Fruit fly (Drosophila melanogaster) whole organism, adult: ENCODE data around the gene CG9760.

ENCODE experiments used
- CG11617 ChIP-seq: fragments of 200-800 bp; sonication (Bioruptor generic); optimal IDR thresholded peaks from 2 replicates; lab custom pipeline; 2017; ENCODE audit warnings: mild to moderate bottlenecking, missing biosample characterization, missing genetic modification reagents, missing genetic modification characterization
- CG12768 ChIP-seq: fragments of 200-800 bp; sonication (Bioruptor generic); optimal IDR thresholded peaks from 2 replicates; lab custom pipeline; 2017; ENCODE audit warnings: missing biosample characterization, missing genetic modification characterization, mild to moderate bottlenecking, moderate library complexity, missing genetic modification reagents
- CG14711 ChIP-seq: fragments of 200-800 bp; sonication (Bioruptor generic); optimal IDR thresholded peaks from 2 replicates; lab custom pipeline; 2018; ENCODE audit warnings: missing biosample characterization, mild to moderate bottlenecking, missing genetic modification characterization, moderate library complexity
- CG1620 ChIP-seq: fragments of 200-800 bp; sonication (Bioruptor generic); optimal IDR thresholded peaks from 2 replicates; lab custom pipeline; 2016; ENCODE audit warnings: missing biosample characterization, missing genetic modification characterization
- CG33017 ChIP-seq: fragments of 200-800 bp; sonication (Bioruptor generic); optimal IDR thresholded peaks from 2 replicates; lab custom pipeline; 2018; ENCODE audit warnings: missing biosample characterization, mild to moderate bottlenecking, missing genetic modification characterization, moderate library complexity
- CG5204 ChIP-seq: fragments of 200-800 bp; sonication (Bioruptor generic); optimal IDR thresholded peaks from 2 replicates; lab custom pipeline; 2016; ENCODE audit warnings: missing biosample characterization, missing genetic modification characterization
- CG7045 ChIP-seq: fragments of 200-800 bp; sonication (Bioruptor generic); optimal IDR thresholded peaks from 2 replicates; lab custom pipeline; 2017; ENCODE audit warnings: missing biosample characterization, mild to moderate bottlenecking, missing genetic modification characterization
- CG7101 ChIP-seq: fragments of 200-800 bp; sonication (Bioruptor generic); optimal IDR thresholded peaks from 2 replicates; lab custom pipeline; 2018; ENCODE audit warnings: missing biosample characterization, mild to moderate bottlenecking, missing genetic modification characterization, moderate library complexity
- Clk ChIP-seq: fragments of 200-800 bp; sonication (Bioruptor generic); optimal IDR thresholded peaks from 2 replicates; lab custom pipeline; 2017; ENCODE audit warnings: missing biosample characterization, missing genetic modification characterization
- Crg-1 ChIP-seq: fragments of 200-800 bp; sonication (Bioruptor generic); optimal IDR thresholded peaks from 2 replicates; lab custom pipeline; 2016; ENCODE audit warnings: missing biosample characterization, missing genetic modification characterization
- Hr96 ChIP-seq: fragments of 200-800 bp; sonication (Bioruptor generic); optimal IDR thresholded peaks from 2 replicates; lab custom pipeline; 2016; ENCODE audit warnings: missing biosample characterization, missing genetic modification characterization
- Mnt ChIP-seq: fragments of 200-800 bp; sonication (Bioruptor generic); optimal IDR thresholded peaks from 2 replicates; lab custom pipeline; 2016; ENCODE audit warnings: missing biosample characterization, mild to moderate bottlenecking, missing genetic modification characterization
- bab1 ChIP-seq: fragments of 200-800 bp; sonication (Bioruptor generic); optimal IDR thresholded peaks from 3 replicates; lab custom pipeline; 2019; ENCODE audit warnings: missing biosample characterization, mild to moderate bottlenecking, missing genetic modification characterization, moderate library complexity
- cic ChIP-seq: fragments of 200-800 bp; sonication (Bioruptor generic); optimal IDR thresholded peaks from 2 replicates; lab custom pipeline; 2017; ENCODE audit warnings: missing biosample characterization, mild to moderate bottlenecking, missing genetic modification characterization, moderate library complexity
- cnc ChIP-seq, 2 experiments: fragments of >200 bp; optimal IDR thresholded peaks; 2 replicates each; lab custom pipeline; 2017
- kay ChIP-seq: fragments of 200-800 bp; sonication (Bioruptor generic); peaks from one replicate; lab custom pipeline; 2016; ENCODE audit warnings: missing biosample characterization, missing genetic modification characterization, borderline replicate concordance
- ovo ChIP-seq: fragments of 200-800 bp; sonication (Bioruptor generic); optimal IDR thresholded peaks from 2 replicates; lab custom pipeline; 2016; ENCODE audit warnings: missing biosample characterization, missing genetic modification characterization
- pad ChIP-seq: fragments of 200-800 bp; sonication (Bioruptor generic); optimal IDR thresholded peaks from 3 replicates; lab custom pipeline; 2017; ENCODE audit warnings: missing biosample characterization, missing genetic modification characterization, mild to moderate bottlenecking, moderate library complexity, missing genetic modification reagents
- tj ChIP-seq: fragments of 200-800 bp; sonication (Bioruptor generic); optimal IDR thresholded peaks from 3 replicates; lab custom pipeline; 2017; ENCODE audit warnings: missing biosample characterization, mild to moderate bottlenecking, missing genetic modification characterization, moderate library complexity
- toe ChIP-seq: fragments of 200-800 bp; sonication (Bioruptor generic); optimal IDR thresholded peaks from 2 replicates; lab custom pipeline; 2016; ENCODE audit warnings: missing biosample characterization, missing genetic modification characterization

CG9760 gene

DNA sequence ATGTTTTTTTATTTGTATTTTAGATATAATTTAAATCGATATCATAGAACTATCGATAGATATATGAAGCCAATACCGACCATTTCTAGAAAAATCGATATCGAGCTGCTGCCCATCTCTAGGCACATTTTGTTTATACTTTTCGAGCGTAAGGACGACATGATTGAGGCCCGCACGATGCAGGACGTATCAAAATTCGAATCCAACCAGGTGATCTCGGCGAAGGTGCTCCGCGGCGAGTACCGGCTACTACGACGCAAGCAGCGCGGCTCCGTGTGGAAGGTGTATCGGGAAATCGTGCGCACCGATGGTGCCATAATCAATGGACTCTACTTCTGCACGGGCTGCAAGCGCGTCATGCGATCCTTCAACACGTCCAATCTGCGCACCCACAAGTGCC, 45.4 kb downstream of the CG9760 start, which contains the start of gene ssp:
ssp (plus strand) TSS at position 102 of the 400 bp plus-strand sequence.
- TF ChIP-seq Mnt (GFP tag; lab: Kevin White, UChicago) (peak; percentile 1), tj (GFP tag; lab: Kevin White, UChicago) (no peak)

- TF ChIP-seq cic (GFP tag; lab: Kevin White, UChicago), result no peak
- no peak for TF ChIP-seq CG33017
- peak; percentile 28 for TF ChIP-seq pad (GFP tag; lab: Kevin White, UChicago)
- TF ChIP-seq Crg-1 (GFP tag; lab: Kevin White, UChicago), result no peak
- TF ChIP-seq CG12768, result no peak
- TF ChIP-seq bab1 (GFP tag; lab: Kevin White, UChicago), result peak; percentile 65
- no peak for TF ChIP-seq Clk (GFP tag; lab: Kevin White, UChicago)
- TF ChIP-seq CG5204, result no peak
- no peak for TF ChIP-seq ovo
- peak; percentile 31 for TF ChIP-seq Mnt (GFP tag; lab: Kevin White, UChicago)
- peak; percentile 41 for TF ChIP-seq CG7101 (tag; lab: Kevin White, UChicago)
- TF ChIP-seq Hr96 (GFP tag; lab: Kevin White, UChicago), result no peak
- TF ChIP-seq kay (GFP tag; lab: Kevin White, UChicago), result no peak
- no peak for TF ChIP-seq CG11617
- peak; percentile 40 for TF ChIP-seq CG14711 (tag; lab: Kevin White, UChicago)
- no peak for TF ChIP-seq toe
- no peak for TF ChIP-seq cnc (optimal IDR thresholded peaks at IDR 0.05; lab: Kevin White, UChicago)
Observed at dm6 chr3L:12115966-12116735, 47.4 kb downstream of the CG9760 start, which contains the start of gene vers. Gene vers, plus strand, starts transcription at chr3L:12116101.

- no peak for TF ChIP-seq Crg-1 (GFP tag; lab: Kevin White, UChicago)
- no peak for TF ChIP-seq CG14711 (tag; lab: Kevin White, UChicago)
- no peak for TF ChIP-seq cnc (optimal IDR thresholded peaks at IDR 0.05; lab: Kevin White, UChicago)
- no peak for TF ChIP-seq CG12768
- no peak for TF ChIP-seq kay (GFP tag; lab: Kevin White, UChicago)
- TF ChIP-seq CG7045 (GFP tag; lab: Kevin White, UChicago), result no peak
- TF ChIP-seq CG7101 (tag; lab: Kevin White, UChicago), result no peak
- no peak for TF ChIP-seq CG5204
- TF ChIP-seq toe, result no peak
- no peak for TF ChIP-seq CG11617
- no peak for TF ChIP-seq CG1620
- TF ChIP-seq bab1 (GFP tag; lab: Kevin White, UChicago), result no peak
- TF ChIP-seq Clk (GFP tag; lab: Kevin White, UChicago), result no peak
- TF ChIP-seq Hr96 (GFP tag; lab: Kevin White, UChicago), result no peak
- TF ChIP-seq pad (GFP tag; lab: Kevin White, UChicago), result no peak
- no peak for TF ChIP-seq ovo
- no peak for TF ChIP-seq Mnt (GFP tag; lab: Kevin White, UChicago)
Observed at dm6 chr3L:12115103-12115502, 48.4 kb downstream of the CG9760 start.

DNA sequence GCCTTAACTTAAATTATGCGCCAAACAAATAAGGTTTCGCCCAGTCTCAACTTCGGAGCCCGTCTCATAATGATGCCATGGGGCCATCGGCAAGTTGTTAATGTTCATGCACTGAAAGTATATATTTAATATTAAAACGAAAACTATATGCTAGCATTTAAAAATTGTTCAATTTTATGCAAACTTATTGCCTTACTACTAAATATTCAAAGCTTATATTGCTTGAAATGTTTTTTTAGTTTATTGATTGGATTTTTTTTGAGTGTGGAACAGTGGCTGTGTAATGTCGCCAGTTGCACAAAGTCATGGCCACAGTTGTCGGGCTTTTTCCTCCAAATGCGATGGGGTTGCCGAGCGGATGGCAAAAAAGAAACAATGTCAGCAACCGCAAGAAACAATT, 49.3 kb downstream of the CG9760 start:
- TF ChIP-seq CG14711 (tag; lab: Kevin White, UChicago), result no peak
- TF ChIP-seq CG5204, result no peak
- TF ChIP-seq CG1620, result no peak
- TF ChIP-seq Mnt (GFP tag; lab: Kevin White, UChicago), result no peak

dm6 chr3L:12113589-12113988, 49.9 kb downstream of the CG9760 start:
- no peak for TF ChIP-seq CG7045 (GFP tag; lab: Kevin White, UChicago)
- TF ChIP-seq toe, result no peak
- TF ChIP-seq CG1620, result no peak
- TF ChIP-seq pad (GFP tag; lab: Kevin White, UChicago), result no peak
- no peak for TF ChIP-seq cic (GFP tag; lab: Kevin White, UChicago)

DNA sequence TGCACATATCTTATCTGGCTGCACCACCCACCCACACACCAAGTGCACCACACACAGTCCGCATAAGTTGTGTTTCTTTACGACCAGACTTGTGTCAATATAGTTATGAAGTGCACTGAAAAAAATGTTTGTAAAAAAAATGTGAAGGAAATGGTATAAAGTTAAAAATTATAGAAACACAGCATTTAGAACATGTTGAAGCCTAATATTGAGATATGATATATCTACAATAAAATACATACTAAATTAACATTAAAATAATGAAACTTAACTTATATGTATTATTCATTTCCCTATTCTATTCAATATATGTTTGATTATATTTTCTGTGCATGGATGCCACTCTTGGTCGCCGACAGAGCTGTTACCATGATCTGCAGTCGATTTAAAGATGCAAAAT, 50.6 kb downstream of the CG9760 start:
- no peak for TF ChIP-seq CG5204
- no peak for TF ChIP-seq tj (GFP tag; lab: Kevin White, UChicago)

DNA sequence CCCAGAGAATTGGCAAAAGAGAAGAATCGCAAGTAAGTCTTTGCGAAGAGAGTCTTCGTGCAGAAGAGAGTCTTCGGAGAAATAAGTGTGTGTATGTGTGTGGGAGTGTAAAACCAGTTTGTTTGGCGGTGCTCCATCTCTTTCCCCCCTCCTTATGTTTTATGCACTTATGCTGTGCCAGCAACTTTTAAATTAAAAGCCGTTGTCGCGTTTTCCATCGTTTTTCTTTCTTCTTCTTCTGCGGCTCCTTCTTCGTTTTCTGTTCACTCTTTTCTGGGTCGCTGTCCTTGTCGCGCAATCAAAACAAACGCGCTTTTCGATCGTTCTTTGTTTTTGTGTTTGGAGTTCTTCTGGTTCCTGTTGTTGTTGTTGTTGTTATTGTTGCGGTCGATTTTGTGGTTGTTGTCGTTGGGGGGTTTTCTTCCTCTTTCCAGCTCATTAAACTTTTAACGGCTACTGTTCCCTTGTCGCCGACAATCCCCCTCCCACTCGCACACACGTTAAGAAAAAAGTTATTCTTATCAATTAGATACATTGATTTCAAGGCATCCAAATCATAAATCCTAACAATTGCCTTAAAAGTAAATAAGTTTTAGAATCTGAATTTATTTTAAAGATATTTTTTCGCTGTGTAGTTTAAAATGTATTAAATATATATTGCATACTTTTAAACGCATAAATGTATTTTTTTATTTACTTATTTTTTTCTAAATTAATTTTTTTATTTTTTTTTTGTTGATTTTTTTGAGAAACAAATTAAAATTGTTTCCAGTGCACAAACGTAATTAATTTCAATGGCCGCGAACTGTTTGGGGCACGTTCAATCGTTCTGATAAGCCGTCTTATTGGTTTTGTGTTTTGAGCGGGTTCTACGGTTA, 52.2 kb downstream of the CG9760 start:
- peak; percentile 61 for TF ChIP-seq CG14711 (tag; lab: Kevin White, UChicago)
- TF ChIP-seq CG7101 (tag; lab: Kevin White, UChicago), result peak; percentile 40
- TF ChIP-seq tj (GFP tag; lab: Kevin White, UChicago), result peak; percentile 99
- TF ChIP-seq toe, result no peak
- TF ChIP-seq bab1 (GFP tag; lab: Kevin White, UChicago), result peak; percentile 58
- TF ChIP-seq pad (GFP tag; lab: Kevin White, UChicago), result peak; percentile 42
- TF ChIP-seq Mnt (GFP tag; lab: Kevin White, UChicago), result no peak
- peak; percentile 24 for TF ChIP-seq CG11617
